Worm (Caenorhabditis elegans) whole organism, L1 larva: ENCODE results near the gene dsb-1.

ENCODE experiments used
- C04F5.9 ChIP-seq: sonication (generic microtip); optimal IDR thresholded peaks from 2 replicates; lab custom pipeline; 2016; ENCODE audit warnings: missing genetic modification characterization, missing compliant biosample characterization
- C16A3.4 ChIP-seq: fragments of 150-350 bp; optimal IDR thresholded peaks from 2 replicates; lab custom pipeline; 2014; ENCODE audit warnings: missing biosample characterization, missing genetic modification characterization
- C34B4.2 ChIP-seq: sonication (generic microtip); optimal IDR thresholded peaks from 2 replicates; lab custom pipeline; 2017; ENCODE audit warnings: mild to moderate bottlenecking, missing genetic modification characterization, missing compliant biosample characterization
- F16B12.6 ChIP-seq: fragments of 150-350 bp; optimal IDR thresholded peaks from 2 replicates; lab custom pipeline; 2014; ENCODE audit warnings: missing biosample characterization, missing genetic modification characterization
- Y116A8C.19 ChIP-seq: sonication (generic microtip); optimal IDR thresholded peaks from 2 replicates; lab custom pipeline; 2016; ENCODE audit warnings: missing compliant biosample characterization, missing genetic modification characterization, borderline replicate concordance
- aly-2 ChIP-seq: fragments of 150-350 bp; optimal IDR thresholded peaks from 2 replicates; lab custom pipeline; 2014; ENCODE audit warnings: missing biosample characterization, missing genetic modification characterization
- ama-1 ChIP-seq: fragments of 150-350 bp; optimal IDR thresholded peaks from 2 replicates; lab custom pipeline; 2014
- ceh-88 ChIP-seq: fragments of 200-800 bp; sonication (Bioruptor generic); IDR thresholded peaks from 2 replicates; pipeline ENCODE4 v1.3.6; 2022; ENCODE audit warnings: missing genetic modification characterization, missing compliant biosample characterization
- ceh-90 ChIP-seq: sonication (generic microtip); optimal IDR thresholded peaks from 2 replicates; lab custom pipeline; 2016; ENCODE audit warnings: missing genetic modification characterization, missing compliant biosample characterization
- ces-1 ChIP-seq: fragments of 150-350 bp; optimal IDR thresholded peaks from 2 replicates; lab custom pipeline; 2014; ENCODE audit warnings: missing biosample characterization, missing genetic modification reagents, missing genetic modification characterization
- dpl-1 ChIP-seq, 3 experiments: fragments of 150-350 bp in 2 of 3; sonication (generic microtip) in 1 of 3; optimal IDR thresholded peaks; 2 replicates each; lab custom pipeline; 2014 to 2017; ENCODE audit warnings: missing biosample characterization in 3 of 3, missing genetic modification characterization in 3 of 3, missing genetic modification reagents in 3 of 3
- efl-1 ChIP-seq, 4 experiments: fragments of 150-350 bp; optimal IDR thresholded peaks in 3 of 4; peaks in 1 of 4; 1 replicate in 1 of 4; 2 replicates in 3 of 4; lab custom pipeline; 2014; ENCODE audit warnings: missing biosample characterization in 2 of 4, missing genetic modification characterization in 2 of 4, missing genetic modification reagents in 2 of 4
- egl-13 ChIP-seq: sonication (generic microtip); optimal IDR thresholded peaks from 2 replicates; lab custom pipeline; 2016; ENCODE audit warnings: missing genotype, missing genetic modification reagents, missing genetic modification characterization, missing compliant biosample characterization
- egl-27 ChIP-seq, 2 experiments: fragments of 150-350 bp in 1 of 2; sonication (generic microtip); optimal IDR thresholded peaks; 3 replicates each; lab custom pipeline; 2017 to 2018; ENCODE audit warnings: missing biosample characterization in 2 of 2, missing genetic modification characterization in 2 of 2, missing genetic modification reagents in 2 of 2
- ets-5 ChIP-seq: fragments of 200-800 bp; sonication (Bioruptor generic); IDR thresholded peaks from 2 replicates; pipeline ENCODE4 v1.3.6; 2022; ENCODE audit warnings: missing genetic modification characterization, missing compliant biosample characterization
- fos-1 ChIP-seq: fragments of 150-350 bp; optimal IDR thresholded peaks from 2 replicates; lab custom pipeline; 2014; ENCODE audit warnings: missing biosample characterization, missing genetic modification characterization
- hlh-17 ChIP-seq: fragments of 200-800 bp; sonication (Bioruptor generic); optimal IDR thresholded peaks from 2 replicates; lab custom pipeline; 2018; ENCODE audit warnings: missing genetic modification characterization, mild to moderate bottlenecking, missing compliant biosample characterization, moderate library complexity, borderline replicate concordance
- isw-1 ChIP-seq: fragments of 200-800 bp; sonication (Bioruptor generic); IDR thresholded peaks from 2 replicates; pipeline ENCODE4 v1.3.6; 2022; ENCODE audit warnings: missing genetic modification characterization, missing compliant biosample characterization
- jun-1 ChIP-seq: fragments of 150-350 bp; optimal IDR thresholded peaks from 2 replicates; lab custom pipeline; 2014; ENCODE audit warnings: missing biosample characterization, missing genetic modification reagents, missing genetic modification characterization
- lin-13 ChIP-seq: fragments of 150-350 bp; optimal IDR thresholded peaks from 2 replicates; lab custom pipeline; 2014; ENCODE audit warnings: missing biosample characterization, missing genetic modification reagents, missing genetic modification characterization
- lin-14 ChIP-seq: fragments of 200-800 bp; sonication (Bioruptor generic); optimal IDR thresholded peaks from 2 replicates; lab custom pipeline; 2018; ENCODE audit warnings: mild to moderate bottlenecking, missing genetic modification characterization, moderate library complexity, missing compliant biosample characterization
- lsy-2 ChIP-seq, 2 experiments: fragments of 150-350 bp; optimal IDR thresholded peaks; 2 replicates each; lab custom pipeline; 2014; ENCODE audit warnings: missing biosample characterization in 2 of 2, missing genetic modification characterization in 2 of 2
- mab-9 ChIP-seq: fragments of 200-800 bp; sonication (Bioruptor generic); IDR thresholded peaks from 2 replicates; pipeline ENCODE4 v1.3.6; 2022; ENCODE audit warnings: missing genetic modification reagents, missing genetic modification characterization, missing compliant biosample characterization
- mdl-1 ChIP-seq, 2 experiments: fragments of 150-350 bp; optimal IDR thresholded peaks; 2 replicates each; lab custom pipeline; 2014 to 2017; ENCODE audit warnings: missing biosample characterization in 2 of 2, missing genetic modification characterization in 2 of 2, inconsistent platforms in 1 of 2
- mef-2 ChIP-seq: fragments of 150-350 bp; optimal IDR thresholded peaks from 2 replicates; lab custom pipeline; 2014; ENCODE audit warnings: missing biosample characterization, missing genetic modification characterization
- mep-1 ChIP-seq: fragments of 150-350 bp; optimal IDR thresholded peaks from 2 replicates; lab custom pipeline; 2014; ENCODE audit warnings: missing biosample characterization, missing genetic modification characterization
- nhr-12 ChIP-seq: sonication (generic microtip); optimal IDR thresholded peaks from 2 replicates; lab custom pipeline; 2017; ENCODE audit warnings: missing biosample characterization, missing genetic modification characterization
- nhr-19 ChIP-seq: fragments of 200-800 bp; sonication (Bioruptor generic); conservative IDR thresholded peaks from 2 replicates; pipeline ENCODE4 v1.3.6; 2022; ENCODE audit warnings: missing genetic modification characterization, missing compliant biosample characterization
- nhr-237 ChIP-seq: fragments of 150-350 bp; optimal IDR thresholded peaks from 2 replicates; lab custom pipeline; 2014; ENCODE audit warnings: missing biosample characterization, missing genetic modification characterization
- nhr-28 ChIP-seq: fragments of 150-350 bp; optimal IDR thresholded peaks from 2 replicates; lab custom pipeline; 2014; ENCODE audit warnings: missing biosample characterization, missing genetic modification characterization
- nhr-47 ChIP-seq: sonication (generic microtip); optimal IDR thresholded peaks from 2 replicates; lab custom pipeline; 2016; ENCODE audit warnings: mild to moderate bottlenecking, missing genetic modification characterization, moderate library complexity, missing compliant biosample characterization
- nhr-71 ChIP-seq: sonication (generic microtip); optimal IDR thresholded peaks from 2 replicates; lab custom pipeline; 2016; ENCODE audit warnings: mild to moderate bottlenecking, missing genetic modification characterization, moderate library complexity, missing compliant biosample characterization
- nhr-76 ChIP-seq: sonication (generic microtip); optimal IDR thresholded peaks from 2 replicates; lab custom pipeline; 2017; ENCODE audit warnings: missing biosample characterization, missing genetic modification characterization
- nhr-84 ChIP-seq: sonication (generic microtip); optimal IDR thresholded peaks from 2 replicates; lab custom pipeline; 2017; ENCODE audit warnings: missing biosample characterization, missing genetic modification characterization
- nhr-85 ChIP-seq: sonication (generic microtip); peaks from one replicate; lab custom pipeline; 2016; ENCODE audit warnings: missing genetic modification characterization, inconsistent platforms, missing compliant biosample characterization
- nhr-90 ChIP-seq: sonication (generic microtip); optimal IDR thresholded peaks from 2 replicates; lab custom pipeline; 2016; ENCODE audit warnings: mild to moderate bottlenecking, missing genetic modification characterization, missing compliant biosample characterization; ENCODE audit not compliant: poor library complexity
- pqm-1 ChIP-seq: sonication (generic microtip); optimal IDR thresholded peaks from 3 replicates; lab custom pipeline; 2017; ENCODE audit warnings: missing biosample characterization, missing genetic modification characterization
- skn-1 ChIP-seq: fragments of 150-350 bp; optimal IDR thresholded peaks from 2 replicates; lab custom pipeline; 2014; ENCODE audit warnings: missing biosample characterization, missing genetic modification characterization
- snpc-4 ChIP-seq: fragments of 150-350 bp; optimal IDR thresholded peaks from 2 replicates; lab custom pipeline; 2014; ENCODE audit warnings: missing biosample characterization, missing genetic modification characterization
- sox-4 ChIP-seq: sonication (generic microtip); optimal IDR thresholded peaks from 2 replicates; lab custom pipeline; 2016; ENCODE audit warnings: missing genetic modification characterization, missing compliant biosample characterization
- sup-37 ChIP-seq: fragments of 200-800 bp; sonication (Bioruptor generic); optimal IDR thresholded peaks from 2 replicates; lab custom pipeline; 2018; ENCODE audit warnings: mild to moderate bottlenecking, missing genetic modification characterization, missing compliant biosample characterization
- swsn-7 ChIP-seq: sonication (generic microtip); optimal IDR thresholded peaks from 2 replicates; lab custom pipeline; 2016; ENCODE audit warnings: missing genetic modification characterization, missing compliant biosample characterization
- tbx-2 ChIP-seq: sonication (generic microtip); optimal IDR thresholded peaks from 2 replicates; lab custom pipeline; 2016; ENCODE audit warnings: missing genetic modification characterization, missing compliant biosample characterization
- tlp-1 ChIP-seq: fragments of 150-350 bp; optimal IDR thresholded peaks from 2 replicates; lab custom pipeline; 2014; ENCODE audit warnings: missing biosample characterization, missing genetic modification characterization
- unc-62 ChIP-seq: fragments of 150-350 bp; optimal IDR thresholded peaks from 2 replicates; lab custom pipeline; 2014; ENCODE audit warnings: missing biosample characterization, missing genetic modification reagents, missing genetic modification characterization
- vab-15 ChIP-seq: sonication (generic microtip); optimal IDR thresholded peaks from 2 replicates; lab custom pipeline; 2017; ENCODE audit warnings: missing genotype, mild to moderate bottlenecking, missing genetic modification characterization, missing compliant biosample characterization
- zag-1 ChIP-seq: fragments of 150-350 bp; optimal IDR thresholded peaks from 2 replicates; lab custom pipeline; 2014; ENCODE audit warnings: missing biosample characterization, missing genetic modification characterization
- ztf-4 ChIP-seq: fragments of 150-350 bp; optimal IDR thresholded peaks from 2 replicates; lab custom pipeline; 2014; ENCODE audit warnings: missing biosample characterization, missing genetic modification characterization

The dsb-1 gene

ce11 chrIV:12451225-12451831, 42.6 kb downstream of the dsb-1 start, which contains the start of gene dpy-26 (continued):
- TF ChIP-seq egl-27 (tag; optimal IDR thresholded peaks at IDR 0.05; lab: Kevin White, UChicago): no peak
- no peak for TF ChIP-seq unc-62 (GFP tag; lab: Kevin White, UChicago)
- no peak for TF ChIP-seq jun-1 (tag; lab: Kevin White, UChicago)
- no peak for TF ChIP-seq ets-5
- no peak for TF ChIP-seq nhr-84
- no peak for TF ChIP-seq mep-1 (tag; lab: Kevin White, UChicago)
- TF ChIP-seq hlh-17: no peak
- TF ChIP-seq lin-13 (GFP tag; lab: Kevin White, UChicago): peak; percentile 7
- no peak for TF ChIP-seq ztf-4 (tag; lab: Kevin White, UChicago)
- TF ChIP-seq ceh-88 (GFP tag; lab: Robert Waterston, UW): no peak
- no peak for TF ChIP-seq nhr-47 (tag; lab: Kevin White, UChicago)
- no peak for TF ChIP-seq ces-1 (GFP tag; lab: Kevin White, UChicago)
- no peak for TF ChIP-seq nhr-12 (tag; lab: Kevin White, UChicago)
- peak; percentile 5 for TF ChIP-seq C16A3.4 (tag; lab: Kevin White, UChicago)
- no peak for TF ChIP-seq nhr-237 (tag; lab: Kevin White, UChicago)
- TF ChIP-seq fos-1: no peak
- TF ChIP-seq mab-9: no peak
- TF ChIP-seq sup-37 (GFP tag; lab: Kevin White, UChicago): no peak
- no peak for TF ChIP-seq nhr-76 (tag; lab: Kevin White, UChicago)
- TF ChIP-seq lsy-2 (tag; optimal IDR thresholded peaks at IDR 0.05; lab: Kevin White, UChicago): peak; percentile 66 to 83
- TF ChIP-seq isw-1: no peak
- TF ChIP-seq nhr-28 (tag; lab: Kevin White, UChicago): no peak
- TF ChIP-seq zag-1 (tag; lab: Kevin White, UChicago): no peak
- TF ChIP-seq sox-4 (tag; lab: Kevin White, UChicago): no peak
- no peak for TF ChIP-seq nhr-71 (tag; lab: Kevin White, UChicago)
- no peak for TF ChIP-seq tlp-1 (tag; lab: Kevin White, UChicago)
- TF ChIP-seq C34B4.2 (tag; lab: Kevin White, UChicago): no peak

ce11 chrIV:12454115-12454514, 45.4 kb downstream of the dsb-1 start, which contains the start of gene spe-44:
Gene spe-44, minus strand, starts transcription at chrIV:12454215.
- TF ChIP-seq lsy-2 (tag; optimal IDR thresholded peaks at IDR 0.05; lab: Kevin White, UChicago) (no peak), F16B12.6 (no peak), egl-13 (no peak), pqm-1 (no peak), tlp-1 (tag; lab: Kevin White, UChicago) (no peak), C16A3.4 (tag; lab: Kevin White, UChicago) (no peak), ama-1 (no peak), fos-1 (no peak), sox-4 (tag; lab: Kevin White, UChicago) (no peak), C04F5.9 (tag; lab: Kevin White, UChicago) (no peak), mab-9 (no peak), mep-1 (tag; lab: Kevin White, UChicago) (no peak), dpl-1 (GFP tag; optimal IDR thresholded peaks at IDR 0.05; lab: Kevin White, UChicago) (no peak), nhr-19 (GFP tag; lab: Robert Waterston, UW) (no peak), nhr-90 (tag; lab: Kevin White, UChicago) (no peak), unc-62 (GFP tag; lab: Kevin White, UChicago) (no peak), vab-15 (tag; lab: Kevin White, UChicago) (no peak), swsn-7 (no peak), ets-5 (no peak)

ce11 chrIV:12454750-12455149, 46.0 kb downstream of the dsb-1 start, which contains the start of gene smz-1:
Gene smz-1, plus strand, starts transcription at chrIV:12455050.
- TF ChIP-seq unc-62 (GFP tag; lab: Kevin White, UChicago): no peak
- no peak for TF ChIP-seq F16B12.6
- no peak for TF ChIP-seq lin-13 (GFP tag; lab: Kevin White, UChicago)
- TF ChIP-seq ceh-88 (GFP tag; lab: Robert Waterston, UW): no peak
- TF ChIP-seq mdl-1 (tag; optimal IDR thresholded peaks at IDR 0.05; lab: Kevin White, UChicago): no peak
- no peak for TF ChIP-seq sox-4 (tag; lab: Kevin White, UChicago)
- no peak for TF ChIP-seq skn-1 (tag; lab: Kevin White, UChicago)
- no peak for TF ChIP-seq tbx-2
- TF ChIP-seq snpc-4 (tag; lab: Kevin White, UChicago): no peak
- no peak for TF ChIP-seq Y116A8C.19 (tag; lab: Kevin White, UChicago)
- TF ChIP-seq sup-37 (GFP tag; lab: Kevin White, UChicago): no peak
- TF ChIP-seq nhr-85 (tag; lab: Kevin White, UChicago): no peak
- no peak for TF ChIP-seq ceh-90 (tag; lab: Kevin White, UChicago)
- TF ChIP-seq aly-2: no peak
- TF ChIP-seq mef-2 (tag; lab: Kevin White, UChicago): no peak
- TF ChIP-seq ama-1: no peak
- no peak for TF ChIP-seq efl-1 (optimal IDR thresholded peaks at IDR 0.05; lab: Kevin White, UChicago)
- TF ChIP-seq efl-1 (GFP tag; optimal IDR thresholded peaks at IDR 0.05 in 1 of 2; lab: Kevin White, UChicago): no peak
- TF ChIP-seq egl-27 (tag; optimal IDR thresholded peaks at IDR 0.05; lab: Kevin White, UChicago): no peak
- no peak for TF ChIP-seq lin-14
